Fruit fly (Drosophila melanogaster) whole organism, embryonic: ENCODE measurements around the gene CG44001.

Experiments
- Aef1 ChIP-seq: fragments of 200-800 bp; sonication (Bioruptor generic); IDR thresholded peaks from 3 replicates; pipeline ENCODE4 v1.3.6; 2022; ENCODE audit warnings: missing biosample characterization, missing genetic modification characterization
- B-H2 ChIP-seq: fragments of 200-800 bp; sonication (Bioruptor generic); optimal IDR thresholded peaks from 2 replicates; lab custom pipeline; 2018; ENCODE audit warnings: missing biosample characterization, mild to moderate bottlenecking, missing genetic modification characterization
- BtbVII ChIP-seq: fragments of 200-800 bp; sonication (Bioruptor generic); optimal IDR thresholded peaks from 3 replicates; lab custom pipeline; 2017; ENCODE audit warnings: missing biosample characterization, mild to moderate bottlenecking, missing genetic modification characterization
- CG10209 ChIP-seq: fragments of 200-800 bp; sonication (Bioruptor generic); optimal IDR thresholded peaks from 3 replicates; lab custom pipeline; 2017; ENCODE audit warnings: missing biosample characterization, mild to moderate bottlenecking, missing genetic modification characterization, missing genetic modification reagents
- CG11696 ChIP-seq: fragments of 200-800 bp; sonication (Bioruptor generic); IDR thresholded peaks from 2 replicates; pipeline ENCODE4 v1.3.6; 2022; ENCODE audit warnings: missing biosample characterization, missing genetic modification characterization
- CG12155 ChIP-seq: fragments of 200-800 bp; sonication (Bioruptor generic); optimal IDR thresholded peaks from 3 replicates; lab custom pipeline; 2016; ENCODE audit warnings: missing biosample characterization, missing genetic modification characterization
- CG14441 ChIP-seq: fragments of 200-800 bp; sonication (Bioruptor generic); IDR thresholded peaks from 2 replicates; pipeline ENCODE4 v1.3.6; 2022; ENCODE audit warnings: missing biosample characterization, missing genetic modification characterization
- CG17829 ChIP-seq: fragments of 200-800 bp; optimal IDR thresholded peaks from 2 replicates; lab custom pipeline; 2019; ENCODE audit warnings: missing biosample characterization, mild to moderate bottlenecking, missing genetic modification characterization, moderate library complexity
- CG2116 ChIP-seq: fragments of 200-800 bp; sonication (Bioruptor generic); optimal IDR thresholded peaks from 3 replicates; lab custom pipeline; 2018; ENCODE audit warnings: missing biosample characterization, mild to moderate bottlenecking, missing genetic modification characterization
- CG3163 ChIP-seq: fragments of 200-800 bp; sonication (Bioruptor generic); optimal IDR thresholded peaks from 3 replicates; lab custom pipeline; 2016; ENCODE audit warnings: missing biosample characterization, missing genetic modification characterization
- CG4617 ChIP-seq: fragments of 200-800 bp; sonication (Bioruptor generic); optimal IDR thresholded peaks from 3 replicates; lab custom pipeline; 2016; ENCODE audit warnings: missing biosample characterization, missing genetic modification characterization, borderline replicate concordance
- CG6854 ChIP-seq: fragments of 200-800 bp; sonication (Bioruptor generic); optimal IDR thresholded peaks from 3 replicates; lab custom pipeline; 2017; ENCODE audit warnings: missing biosample characterization, mild to moderate bottlenecking, missing genetic modification characterization
- CG7372 ChIP-seq: fragments of 200-800 bp; sonication (Bioruptor generic); IDR thresholded peaks from 2 replicates; pipeline ENCODE4 v1.3.6; 2022; ENCODE audit warnings: missing biosample characterization, missing genetic modification characterization
- CG7963 ChIP-seq: fragments of 200-800 bp; sonication (Bioruptor generic); IDR thresholded peaks from 3 replicates; pipeline ENCODE4 v1.3.6; 2022; ENCODE audit warnings: missing biosample characterization, missing genetic modification characterization; ENCODE audit not compliant: partially characterized antibody
- CG8388 ChIP-seq: fragments of 200-800 bp; sonication (Bioruptor generic); optimal IDR thresholded peaks from 2 replicates; lab custom pipeline; 2019; ENCODE audit warnings: missing biosample characterization, mild to moderate bottlenecking, missing genetic modification characterization, moderate library complexity
- CG9609 ChIP-seq: fragments of 200-800 bp; sonication (Bioruptor generic); optimal IDR thresholded peaks from 3 replicates; lab custom pipeline; 2016; ENCODE audit warnings: missing biosample characterization, missing genetic modification characterization
- Dbx ChIP-seq: fragments of 200-800 bp; sonication (Bioruptor generic); IDR thresholded peaks from 3 replicates; pipeline ENCODE4 v1.3.6; 2022; ENCODE audit warnings: missing biosample characterization, missing genetic modification characterization
- Dfd ChIP-seq, 2 experiments: fragments of >200 bp; optimal IDR thresholded peaks; 2 replicates each; lab custom pipeline; 2017; ENCODE audit warnings: missing biosample characterization in 2 of 2, missing genetic modification characterization in 2 of 2
- Ets97D ChIP-seq: fragments of 200-800 bp; sonication (Bioruptor generic); optimal IDR thresholded peaks from 3 replicates; lab custom pipeline; 2016; ENCODE audit warnings: missing biosample characterization, missing genetic modification characterization
- Fer1 ChIP-seq: fragments of 200-800 bp; sonication (Bioruptor generic); optimal IDR thresholded peaks from 2 replicates; lab custom pipeline; 2017; ENCODE audit warnings: missing biosample characterization, mild to moderate bottlenecking, missing genetic modification characterization
- Fer2 ChIP-seq: fragments of 200-800 bp; sonication (Bioruptor generic); optimal IDR thresholded peaks from 2 replicates; lab custom pipeline; 2018; ENCODE audit warnings: missing biosample characterization, mild to moderate bottlenecking, missing genetic modification characterization, moderate library complexity
- HHEX ChIP-seq: fragments of 200-800 bp; sonication (Bioruptor generic); optimal IDR thresholded peaks from 3 replicates; lab custom pipeline; 2017; ENCODE audit warnings: missing biosample characterization, mild to moderate bottlenecking, missing genetic modification characterization, missing genetic modification reagents
- Nf-YB ChIP-seq: fragments of 200-800 bp; sonication (Bioruptor generic); optimal IDR thresholded peaks from 3 replicates; lab custom pipeline; 2019; ENCODE audit warnings: missing biosample characterization, mild to moderate bottlenecking, missing genetic modification characterization, moderate library complexity
- Optix ChIP-seq: fragments of 200-800 bp; sonication (Bioruptor generic); IDR thresholded peaks from 3 replicates; pipeline ENCODE4 v1.3.6; 2022; ENCODE audit warnings: missing biosample characterization, missing genetic modification characterization
- Scr ChIP-seq: fragments of 200-800 bp; sonication (Bioruptor generic); IDR thresholded peaks from 2 replicates; pipeline ENCODE4 v1.3.6; 2022; ENCODE audit warnings: missing biosample characterization, missing genetic modification characterization; ENCODE audit not compliant: partially characterized antibody
- Side ChIP-seq: fragments of 200-800 bp; sonication (Bioruptor generic); optimal IDR thresholded peaks from 2 replicates; lab custom pipeline; 2016; ENCODE audit warnings: missing biosample characterization, missing genetic modification characterization
- Spps ChIP-seq: fragments of 200-800 bp; sonication (Bioruptor generic); optimal IDR thresholded peaks from 2 replicates; lab custom pipeline; 2018; ENCODE audit warnings: missing biosample characterization, mild to moderate bottlenecking, missing genetic modification characterization
- Tbp ChIP-seq: fragments of >200 bp; optimal IDR thresholded peaks from 2 replicates; lab custom pipeline; 2018; ENCODE audit warnings: missing biosample characterization, missing genetic modification characterization
- YL-1 ChIP-seq: fragments of 200-800 bp; sonication (Bioruptor generic); optimal IDR thresholded peaks from 3 replicates; lab custom pipeline; 2017; ENCODE audit warnings: missing biosample characterization, mild to moderate bottlenecking, missing genetic modification characterization
- ara ChIP-seq: fragments of 200-800 bp; sonication (Bioruptor generic); IDR thresholded peaks from 2 replicates; pipeline ENCODE4 v1.3.6; 2022; ENCODE audit warnings: missing biosample characterization, missing genetic modification characterization
- cg ChIP-seq: fragments of 200-800 bp; sonication (Bioruptor generic); optimal IDR thresholded peaks from 3 replicates; lab custom pipeline; 2019; ENCODE audit warnings: missing biosample characterization, mild to moderate bottlenecking, missing genetic modification characterization, moderate library complexity
- hkb ChIP-seq, 2 experiments: fragments of 200-800 bp in 1 of 2; fragments of >200 bp in 1 of 2; sonication (Bioruptor generic) in 1 of 2; IDR thresholded peaks in 1 of 2; optimal IDR thresholded peaks in 1 of 2; 2 replicates each; pipeline versions ENCODE4 v1.3.6 to Lab custom; 2017 to 2022; ENCODE audit warnings: missing biosample characterization in 1 of 2, missing genetic modification characterization in 1 of 2
- lmd ChIP-seq: fragments of 200-800 bp; sonication (Bioruptor generic); IDR thresholded peaks from 2 replicates; pipeline ENCODE4 v1.3.6; 2022; ENCODE audit warnings: missing biosample characterization, missing genetic modification characterization
- maf-S ChIP-seq: fragments of 200-800 bp; sonication (Bioruptor generic); optimal IDR thresholded peaks from 2 replicates; lab custom pipeline; 2016; ENCODE audit warnings: missing biosample characterization, missing genetic modification characterization
- onecut ChIP-seq: fragments of 200-800 bp; sonication (Bioruptor generic); IDR thresholded peaks from 2 replicates; pipeline ENCODE4 v1.3.6; 2022; ENCODE audit warnings: missing biosample characterization, missing genetic modification characterization
- org-1 ChIP-seq: fragments of 200-800 bp; sonication (Bioruptor generic); optimal IDR thresholded peaks from 2 replicates; lab custom pipeline; 2017; ENCODE audit warnings: missing biosample characterization, missing genetic modification characterization
- pan ChIP-seq, 4 experiments: fragments of >200 bp in 3 of 4; fragments of 200-800 bp in 1 of 4; sonication (Bioruptor generic) in 1 of 4; optimal IDR thresholded peaks in 3 of 4; IDR thresholded peaks in 1 of 4; 2 replicates each; pipeline versions ENCODE4 v1.3.6 to Lab custom; 2017 to 2022; ENCODE audit warnings: missing biosample characterization in 2 of 4, missing genetic modification characterization in 2 of 4, mixed read lengths in 1 of 4
- peb ChIP-seq: fragments of 200-800 bp; sonication (Bioruptor generic); IDR thresholded peaks from 2 replicates; pipeline ENCODE4 v1.3.6; 2022; ENCODE audit warnings: missing biosample characterization, missing genetic modification characterization
- pnt ChIP-seq: fragments of 200-800 bp; sonication (Bioruptor generic); optimal IDR thresholded peaks from 3 replicates; lab custom pipeline; 2016; ENCODE audit warnings: missing biosample characterization, missing genetic modification characterization
- pzg ChIP-seq: fragments of 200-800 bp; sonication (Bioruptor generic); optimal IDR thresholded peaks from 3 replicates; lab custom pipeline; 2018; ENCODE audit warnings: missing biosample characterization, mild to moderate bottlenecking, missing genetic modification characterization, moderate library complexity
- run ChIP-seq: fragments of 200-800 bp; sonication (Bioruptor generic); optimal IDR thresholded peaks from 3 replicates; lab custom pipeline; 2018; ENCODE audit warnings: missing biosample characterization, mild to moderate bottlenecking, missing genetic modification characterization
- scrt ChIP-seq: fragments of 200-800 bp; sonication (Bioruptor generic); optimal IDR thresholded peaks from 2 replicates; lab custom pipeline; 2018; ENCODE audit warnings: missing biosample characterization, mild to moderate bottlenecking, missing genetic modification characterization, moderate library complexity
- sima ChIP-seq: fragments of 200-800 bp; sonication (Bioruptor generic); optimal IDR thresholded peaks from 2 replicates; lab custom pipeline; 2016; ENCODE audit warnings: missing biosample characterization, missing genetic modification characterization
- slou ChIP-seq: fragments of 200-800 bp; sonication (Bioruptor generic); optimal IDR thresholded peaks from 3 replicates; lab custom pipeline; 2016; ENCODE audit warnings: missing biosample characterization, missing genetic modification characterization
- tin ChIP-seq: fragments of 200-800 bp; sonication (Bioruptor generic); optimal IDR thresholded peaks from 3 replicates; lab custom pipeline; 2016; ENCODE audit warnings: missing biosample characterization, missing genetic modification characterization
- tll ChIP-seq, 2 experiments: fragments of 200-800 bp in 1 of 2; fragments of >200 bp in 1 of 2; sonication (Bioruptor generic) in 1 of 2; optimal IDR thresholded peaks; 2 replicates each; lab custom pipeline; 2017 to 2019; ENCODE audit warnings: missing biosample characterization in 2 of 2, missing genetic modification characterization in 2 of 2, mild to moderate bottlenecking in 1 of 2, moderate library complexity in 1 of 2
- tx ChIP-seq: fragments of 200-800 bp; sonication (Bioruptor generic); optimal IDR thresholded peaks from 2 replicates; lab custom pipeline; 2016; ENCODE audit warnings: missing biosample characterization, missing genetic modification characterization
- unc-4 ChIP-seq: fragments of 200-800 bp; sonication (Bioruptor generic); IDR thresholded peaks from 2 replicates; pipeline ENCODE4 v1.3.6; 2022; ENCODE audit warnings: missing biosample characterization, missing genetic modification characterization; ENCODE audit not compliant: partially characterized antibody

CG44001 gene

DNA sequence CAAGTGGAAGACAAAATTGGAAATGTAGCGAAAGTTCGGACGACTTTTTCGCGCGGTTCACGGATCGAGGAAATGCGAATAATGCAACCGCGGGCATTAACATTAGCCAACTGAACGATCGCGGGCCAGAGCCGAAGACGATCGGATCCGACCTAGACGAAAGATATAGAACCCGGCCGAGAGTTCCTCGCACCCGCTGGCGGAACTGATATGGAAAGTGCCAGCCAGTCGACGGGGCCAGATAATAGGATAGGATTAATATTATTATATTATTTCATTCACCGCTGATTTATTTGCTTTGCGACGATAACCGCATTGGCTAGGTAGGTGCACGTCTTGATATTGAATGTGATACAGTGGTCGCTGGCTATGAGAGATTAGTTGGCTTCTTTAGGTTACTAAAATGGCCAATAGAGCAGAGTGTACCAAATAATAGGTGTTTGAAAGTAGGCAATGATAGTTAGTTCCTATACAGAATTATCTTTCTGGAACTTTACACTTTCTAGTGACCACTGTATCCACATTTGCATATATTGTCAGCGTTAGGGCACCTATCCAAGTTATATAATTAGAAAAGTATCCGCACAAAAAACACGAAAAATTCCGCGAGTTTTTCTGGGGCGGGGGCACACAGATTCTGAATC, 43.6 kb upstream of the CG44001 start:
- no peak for TF ChIP-seq YL-1
- TF ChIP-seq CG12155, result peak; percentile 70
- peak; percentile 56 for TF ChIP-seq pnt (GFP tag; lab: Kevin White, UChicago)
- TF ChIP-seq Nf-YB (GFP tag; lab: Kevin White, UChicago), result peak; percentile 11
- TF ChIP-seq Spps, result no peak
- TF ChIP-seq B-H2 (GFP tag; lab: Kevin White, UChicago), result peak; percentile 13
- TF ChIP-seq CG11696 (GFP tag; lab: Robert Waterston, UW), result no peak; the same call in 1 of the 2 replicates
- peak; percentile 28 for TF ChIP-seq CG9609 (GFP tag; lab: Kevin White, UChicago)
- TF ChIP-seq CG17829 (tag; lab: Kevin White, UChicago), result peak; percentile 30
- TF ChIP-seq HHEX (GFP tag; lab: Kevin White, UChicago), result peak; percentile 46
- TF ChIP-seq Dbx (GFP tag; lab: Robert Waterston, UW), result no peak; the same call in 1 of the 3 replicates
- TF ChIP-seq Scr (GFP tag; lab: Robert Waterston, UW), result no peak
- peak; percentile 78 for TF ChIP-seq ara (GFP tag; lab: Robert Waterston, UW)
- no peak for TF ChIP-seq cg (GFP tag; lab: Kevin White, UChicago)
- TF ChIP-seq tin (GFP tag; lab: Kevin White, UChicago), result peak; percentile 69
- no peak for TF ChIP-seq CG7963 (GFP tag; lab: Robert Waterston, UW)
- peak; percentile 64; the same call in 2 of the 3 replicates for TF ChIP-seq Optix (GFP tag; lab: Robert Waterston, UW)
- peak; percentile 63 for TF ChIP-seq CG7372 (GFP tag; lab: Robert Waterston, UW)
- TF ChIP-seq CG14441, result peak; percentile 78
- peak; percentile 36 for TF ChIP-seq CG6854 (GFP tag; lab: Kevin White, UChicago)
- peak; percentile 51 for TF ChIP-seq CG8388 (GFP tag; lab: Kevin White, UChicago)
- no peak for TF ChIP-seq CG3163 (GFP tag; lab: Kevin White, UChicago)
- TF ChIP-seq pan (optimal IDR thresholded peaks at IDR 0.05; lab: Kevin White, UChicago), result no peak
- TF ChIP-seq pan (GFP tag; optimal IDR thresholded peaks at IDR 0.05 in 1 of 2, IDR thresholded peaks at IDR 0.05 in 1 of 2), result peak in 1 of 2 experiments; percentile 73
- TF ChIP-seq hkb (optimal IDR thresholded peaks at IDR 0.05; lab: Kevin White, UChicago), result no peak
- peak; percentile 64 for TF ChIP-seq hkb (GFP tag; IDR thresholded peaks at IDR 0.05; lab: Robert Waterston, UW)
- TF ChIP-seq Ets97D (GFP tag; lab: Kevin White, UChicago), result no peak
- peak; percentile 82 for TF ChIP-seq lmd (GFP tag; lab: Robert Waterston, UW)
- TF ChIP-seq Dfd (GFP tag; optimal IDR thresholded peaks at IDR 0.05; lab: Kevin White, UChicago), result no peak
- peak; percentile 38 for TF ChIP-seq maf-S (GFP tag; lab: Kevin White, UChicago)
- peak; percentile 27 for TF ChIP-seq slou
- peak; percentile 45 for TF ChIP-seq onecut
- no peak for TF ChIP-seq peb (GFP tag; lab: Robert Waterston, UW)
- TF ChIP-seq BtbVII (GFP tag; lab: Kevin White, UChicago), result peak; percentile 70
- no peak for TF ChIP-seq pzg (GFP tag; lab: Kevin White, UChicago)
- TF ChIP-seq unc-4 (GFP tag; lab: Robert Waterston, UW), result no peak
- peak; percentile 22 for TF ChIP-seq tx (GFP tag; lab: Kevin White, UChicago)
- no peak for TF ChIP-seq tll (GFP tag; optimal IDR thresholded peaks at IDR 0.05; lab: Kevin White, UChicago)
- TF ChIP-seq sima (GFP tag; lab: Kevin White, UChicago), result peak; percentile 40
- TF ChIP-seq Side (GFP tag; lab: Kevin White, UChicago), result peak; percentile 52
- no peak for TF ChIP-seq CG2116 (GFP tag; lab: Kevin White, UChicago)
- TF ChIP-seq Aef1, result peak; percentile 72
- no peak for TF ChIP-seq Tbp (GFP tag; lab: Kevin White, UChicago)
- TF ChIP-seq Fer2, result peak; percentile 40
- TF ChIP-seq CG10209 (GFP tag; lab: Kevin White, UChicago), result peak; percentile 72
- TF ChIP-seq Fer1, result peak; percentile 41
- TF ChIP-seq scrt (GFP tag; lab: Kevin White, UChicago), result peak; percentile 52
- peak; percentile 14 for TF ChIP-seq org-1 (GFP tag; lab: Kevin White, UChicago)
- peak; percentile 10 for TF ChIP-seq CG4617 (GFP tag; lab: Kevin White, UChicago)
- no peak for TF ChIP-seq run (tag; lab: Kevin White, UChicago)
